Worm (Caenorhabditis elegans) whole organism, L1 larva: ENCODE measurements around the gene dmsr-6.

Experiments used
- C16A3.4 ChIP-seq: fragments of 150-350 bp; optimal IDR thresholded peaks from 2 replicates; lab custom pipeline; 2014; ENCODE audit warnings: missing biosample characterization, missing genetic modification characterization
- F16B12.6 ChIP-seq: fragments of 150-350 bp; optimal IDR thresholded peaks from 2 replicates; lab custom pipeline; 2014; ENCODE audit warnings: missing biosample characterization, missing genetic modification characterization
- Y116A8C.19 ChIP-seq: sonication (generic microtip); optimal IDR thresholded peaks from 2 replicates; lab custom pipeline; 2016; ENCODE audit warnings: missing compliant biosample characterization, missing genetic modification characterization, borderline replicate concordance
- aha-1 ChIP-seq: fragments of 150-350 bp; optimal IDR thresholded peaks from 2 replicates; lab custom pipeline; 2014; ENCODE audit warnings: missing biosample characterization, missing genetic modification characterization
- blmp-1 ChIP-seq: fragments of 150-350 bp; optimal IDR thresholded peaks from 2 replicates; lab custom pipeline; 2014; ENCODE audit warnings: missing biosample characterization, missing genetic modification characterization
- ceh-8 ChIP-seq: fragments of 200-800 bp; sonication (Bioruptor generic); optimal IDR thresholded peaks from 2 replicates; lab custom pipeline; 2018; ENCODE audit warnings: mild to moderate bottlenecking, missing genetic modification characterization, moderate library complexity, missing compliant biosample characterization
- ceh-90 ChIP-seq: sonication (generic microtip); optimal IDR thresholded peaks from 2 replicates; lab custom pipeline; 2016; ENCODE audit warnings: missing genetic modification characterization, missing compliant biosample characterization
- ces-1 ChIP-seq: fragments of 150-350 bp; optimal IDR thresholded peaks from 2 replicates; lab custom pipeline; 2014; ENCODE audit warnings: missing biosample characterization, missing genetic modification reagents, missing genetic modification characterization
- dsc-1 ChIP-seq: sonication (generic microtip); optimal IDR thresholded peaks from 2 replicates; lab custom pipeline; 2016; ENCODE audit warnings: mild to moderate bottlenecking, missing genetic modification characterization, missing compliant biosample characterization
- efl-1 ChIP-seq, 4 experiments: fragments of 150-350 bp; optimal IDR thresholded peaks in 3 of 4; peaks in 1 of 4; 1 replicate in 1 of 4; 2 replicates in 3 of 4; lab custom pipeline; 2014; ENCODE audit warnings: missing biosample characterization in 2 of 4, missing genetic modification characterization in 2 of 4, missing genetic modification reagents in 2 of 4
- egl-27 ChIP-seq, 2 experiments: fragments of 150-350 bp in 1 of 2; sonication (generic microtip); optimal IDR thresholded peaks; 3 replicates each; lab custom pipeline; 2017 to 2018; ENCODE audit warnings: missing biosample characterization in 2 of 2, missing genetic modification characterization in 2 of 2, missing genetic modification reagents in 2 of 2
- elt-2 ChIP-seq: sonication (generic microtip); optimal IDR thresholded peaks from 2 replicates; lab custom pipeline; 2016; ENCODE audit warnings: missing genetic modification characterization, mild to moderate bottlenecking, inconsistent platforms, missing compliant biosample characterization, missing genetic modification reagents
- elt-3 ChIP-seq, 6 experiments: fragments of 150-350 bp in 1 of 6; sonication (generic microtip); optimal IDR thresholded peaks; 2 replicates each; lab custom pipeline; 2017 to 2018; ENCODE audit warnings: missing biosample characterization in 6 of 6, missing genetic modification characterization in 6 of 6, inconsistent platforms in 1 of 6
- ets-5 ChIP-seq: fragments of 200-800 bp; sonication (Bioruptor generic); IDR thresholded peaks from 2 replicates; pipeline ENCODE4 v1.3.6; 2022; ENCODE audit warnings: missing genetic modification characterization, missing compliant biosample characterization
- fkh-10 ChIP-seq: sonication (generic microtip); optimal IDR thresholded peaks from 2 replicates; lab custom pipeline; 2017; ENCODE audit warnings: missing biosample characterization, missing genetic modification reagents, missing genetic modification characterization
- fos-1 ChIP-seq: fragments of 150-350 bp; optimal IDR thresholded peaks from 2 replicates; lab custom pipeline; 2014; ENCODE audit warnings: missing biosample characterization, missing genetic modification characterization
- grh-1 ChIP-seq: fragments of 200-800 bp; sonication (Bioruptor generic); IDR thresholded peaks from 2 replicates; pipeline ENCODE4 v1.3.6; 2022; ENCODE audit warnings: missing genetic modification reagents, missing genetic modification characterization, missing compliant biosample characterization
- hlh-17 ChIP-seq: fragments of 200-800 bp; sonication (Bioruptor generic); optimal IDR thresholded peaks from 2 replicates; lab custom pipeline; 2018; ENCODE audit warnings: missing genetic modification characterization, mild to moderate bottlenecking, missing compliant biosample characterization, moderate library complexity, borderline replicate concordance
- hlh-4 ChIP-seq: sonication (generic microtip); optimal IDR thresholded peaks from 2 replicates; lab custom pipeline; 2016; ENCODE audit warnings: mild to moderate bottlenecking, missing genetic modification characterization, missing compliant biosample characterization
- hpl-2 ChIP-seq: fragments of 150-350 bp; optimal IDR thresholded peaks from 2 replicates; lab custom pipeline; 2014; ENCODE audit warnings: missing biosample characterization, missing genetic modification reagents, missing genetic modification characterization
- irx-1 ChIP-seq: sonication (generic microtip); optimal IDR thresholded peaks from 2 replicates; lab custom pipeline; 2016; ENCODE audit warnings: missing genetic modification characterization, missing compliant biosample characterization
- isw-1 ChIP-seq: fragments of 200-800 bp; sonication (Bioruptor generic); IDR thresholded peaks from 2 replicates; pipeline ENCODE4 v1.3.6; 2022; ENCODE audit warnings: missing genetic modification characterization, missing compliant biosample characterization
- lin-14 ChIP-seq: fragments of 200-800 bp; sonication (Bioruptor generic); optimal IDR thresholded peaks from 2 replicates; lab custom pipeline; 2018; ENCODE audit warnings: mild to moderate bottlenecking, missing genetic modification characterization, moderate library complexity, missing compliant biosample characterization
- lin-15B ChIP-seq: fragments of 150-350 bp; sonication (generic microtip); optimal IDR thresholded peaks from 3 replicates; lab custom pipeline; 2014; ENCODE audit warnings: missing biosample characterization, missing genetic modification characterization
- lir-3 ChIP-seq: sonication (generic microtip); optimal IDR thresholded peaks from 2 replicates; lab custom pipeline; 2016; ENCODE audit warnings: mild to moderate bottlenecking, missing genetic modification characterization, moderate library complexity, missing compliant biosample characterization; ENCODE audit not compliant: poor library complexity
- mab-9 ChIP-seq: fragments of 200-800 bp; sonication (Bioruptor generic); IDR thresholded peaks from 2 replicates; pipeline ENCODE4 v1.3.6; 2022; ENCODE audit warnings: missing genetic modification reagents, missing genetic modification characterization, missing compliant biosample characterization
- mdl-1 ChIP-seq, 2 experiments: fragments of 150-350 bp; optimal IDR thresholded peaks; 2 replicates each; lab custom pipeline; 2014 to 2017; ENCODE audit warnings: missing biosample characterization in 2 of 2, missing genetic modification characterization in 2 of 2, inconsistent platforms in 1 of 2
- mef-2 ChIP-seq: fragments of 150-350 bp; optimal IDR thresholded peaks from 2 replicates; lab custom pipeline; 2014; ENCODE audit warnings: missing biosample characterization, missing genetic modification characterization
- nhr-12 ChIP-seq: sonication (generic microtip); optimal IDR thresholded peaks from 2 replicates; lab custom pipeline; 2017; ENCODE audit warnings: missing biosample characterization, missing genetic modification characterization
- nhr-19 ChIP-seq: fragments of 200-800 bp; sonication (Bioruptor generic); conservative IDR thresholded peaks from 2 replicates; pipeline ENCODE4 v1.3.6; 2022; ENCODE audit warnings: missing genetic modification characterization, missing compliant biosample characterization
- nhr-20 ChIP-seq: sonication (generic microtip); optimal IDR thresholded peaks from 2 replicates; lab custom pipeline; 2016; ENCODE audit warnings: mild to moderate bottlenecking, missing genetic modification characterization, missing compliant biosample characterization
- nhr-47 ChIP-seq: sonication (generic microtip); optimal IDR thresholded peaks from 2 replicates; lab custom pipeline; 2016; ENCODE audit warnings: mild to moderate bottlenecking, missing genetic modification characterization, moderate library complexity, missing compliant biosample characterization
- nhr-71 ChIP-seq: sonication (generic microtip); optimal IDR thresholded peaks from 2 replicates; lab custom pipeline; 2016; ENCODE audit warnings: mild to moderate bottlenecking, missing genetic modification characterization, moderate library complexity, missing compliant biosample characterization
- nhr-76 ChIP-seq: sonication (generic microtip); optimal IDR thresholded peaks from 2 replicates; lab custom pipeline; 2017; ENCODE audit warnings: missing biosample characterization, missing genetic modification characterization
- nhr-85 ChIP-seq: sonication (generic microtip); peaks from one replicate; lab custom pipeline; 2016; ENCODE audit warnings: missing genetic modification characterization, inconsistent platforms, missing compliant biosample characterization
- nhr-90 ChIP-seq: sonication (generic microtip); optimal IDR thresholded peaks from 2 replicates; lab custom pipeline; 2016; ENCODE audit warnings: mild to moderate bottlenecking, missing genetic modification characterization, missing compliant biosample characterization; ENCODE audit not compliant: poor library complexity
- rnt-1 ChIP-seq: sonication (generic microtip); optimal IDR thresholded peaks from 2 replicates; lab custom pipeline; 2016; ENCODE audit warnings: mild to moderate bottlenecking, missing genetic modification characterization, moderate library complexity, missing compliant biosample characterization
- skn-1 ChIP-seq: fragments of 150-350 bp; optimal IDR thresholded peaks from 2 replicates; lab custom pipeline; 2014; ENCODE audit warnings: missing biosample characterization, missing genetic modification characterization
- snpc-4 ChIP-seq: fragments of 150-350 bp; optimal IDR thresholded peaks from 2 replicates; lab custom pipeline; 2014; ENCODE audit warnings: missing biosample characterization, missing genetic modification characterization
- snu-23 ChIP-seq: sonication (generic microtip); optimal IDR thresholded peaks from 2 replicates; lab custom pipeline; 2016; ENCODE audit warnings: missing genetic modification characterization, missing compliant biosample characterization
- sptf-1 ChIP-seq: fragments of 150-350 bp; optimal IDR thresholded peaks from 2 replicates; lab custom pipeline; 2014; ENCODE audit warnings: missing biosample characterization, missing genetic modification characterization
- sup-37 ChIP-seq: fragments of 200-800 bp; sonication (Bioruptor generic); optimal IDR thresholded peaks from 2 replicates; lab custom pipeline; 2018; ENCODE audit warnings: mild to moderate bottlenecking, missing genetic modification characterization, missing compliant biosample characterization
- unc-130 ChIP-seq: fragments of 150-350 bp; optimal IDR thresholded peaks from 2 replicates; lab custom pipeline; 2017; ENCODE audit warnings: missing biosample characterization, missing genetic modification characterization, inconsistent platforms
- unc-98 ChIP-seq: fragments of 200-800 bp; sonication (Bioruptor generic); IDR thresholded peaks from 2 replicates; pipeline ENCODE4 v1.3.6; 2022; ENCODE audit warnings: missing genetic modification characterization, missing compliant biosample characterization
- vab-15 ChIP-seq: sonication (generic microtip); optimal IDR thresholded peaks from 2 replicates; lab custom pipeline; 2017; ENCODE audit warnings: missing genotype, mild to moderate bottlenecking, missing genetic modification characterization, missing compliant biosample characterization
- xbp-1 ChIP-seq: sonication (generic microtip); optimal IDR thresholded peaks from 2 replicates; lab custom pipeline; 2016; ENCODE audit warnings: missing genetic modification characterization, missing compliant biosample characterization

dmsr-6 gene

DNA sequence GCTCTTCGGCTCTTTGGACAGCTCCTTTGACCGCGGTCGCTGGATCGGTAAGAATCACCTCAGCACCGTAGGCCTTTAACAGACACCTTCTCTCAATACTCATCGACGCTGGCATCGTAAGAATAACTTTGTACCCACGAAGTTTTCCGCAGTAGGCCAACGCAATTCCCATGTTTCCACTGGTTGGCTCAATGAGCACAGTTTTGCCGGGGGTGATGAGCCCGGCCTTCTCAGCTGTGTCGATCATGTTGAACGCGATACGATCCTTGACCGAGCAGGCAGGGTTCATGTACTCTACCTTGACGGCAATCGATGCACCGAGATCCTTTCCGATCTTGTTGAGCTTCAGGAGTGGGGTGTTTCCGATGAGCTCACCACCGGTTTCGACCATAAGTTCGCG is 38.6 kb downstream of the dmsr-6 start:
- TF ChIP-seq grh-1 (GFP tag; lab: Robert Waterston, UW) (no peak), nhr-20 (tag; lab: Kevin White, UChicago) (no peak), ets-5 (GFP tag; lab: Robert Waterston, UW) (no peak), nhr-12 (no peak), snpc-4 (no peak), ces-1 (GFP tag; lab: Kevin White, UChicago) (no peak)

DNA sequence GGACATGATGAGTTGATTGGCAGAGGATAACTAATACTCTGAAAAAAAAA is 38.8 kb downstream of the dmsr-6 start, which contains the start of gene cysl-2:
cysl-2 (minus strand) TSS at position 38 of the 50 bp plus-strand sequence.
- no peak for TF ChIP-seq mdl-1 (tag; optimal IDR thresholded peaks at IDR 0.05; lab: Kevin White, UChicago)
- no peak for TF ChIP-seq ceh-90 (tag; lab: Kevin White, UChicago)

DNA sequence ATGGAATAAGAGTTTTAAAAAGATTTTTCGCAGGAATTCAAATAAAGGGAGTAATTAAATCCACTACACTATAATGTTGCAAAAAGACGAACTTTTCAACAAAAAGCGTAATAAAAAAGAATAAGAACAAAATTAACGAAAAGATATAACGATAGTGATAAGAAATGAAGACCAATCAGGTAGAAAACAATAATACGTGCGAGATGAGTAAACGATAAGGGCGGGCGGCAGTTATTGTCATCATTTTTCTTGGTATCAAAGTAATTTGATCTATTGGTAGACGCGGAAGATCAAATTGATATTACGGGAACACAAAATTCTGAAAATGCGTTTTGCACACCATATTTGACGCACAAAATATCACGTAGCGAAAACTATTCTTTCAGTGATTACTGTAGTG is 39.0 kb downstream of the dmsr-6 start:
- TF ChIP-seq skn-1 (tag; lab: Kevin White, UChicago) (peak; percentile 30), nhr-20 (tag; lab: Kevin White, UChicago) (peak; percentile 2), C16A3.4 (tag; lab: Kevin White, UChicago) (no peak), elt-2 (tag; lab: Kevin White, UChicago) (peak; percentile 49), blmp-1 (peak; percentile 33), nhr-85 (tag; lab: Kevin White, UChicago) (peak; percentile 76), lin-14 (GFP tag; lab: Kevin White, UChicago) (peak; percentile 19), elt-3 (tag; optimal IDR thresholded peaks at IDR 0.05; lab: Kevin White, UChicago) (peak in 1 of 6 experiments; percentile 2), isw-1 (no peak)
- TF ChIP-seq, all 84 proteins: peak for 7

DNA sequence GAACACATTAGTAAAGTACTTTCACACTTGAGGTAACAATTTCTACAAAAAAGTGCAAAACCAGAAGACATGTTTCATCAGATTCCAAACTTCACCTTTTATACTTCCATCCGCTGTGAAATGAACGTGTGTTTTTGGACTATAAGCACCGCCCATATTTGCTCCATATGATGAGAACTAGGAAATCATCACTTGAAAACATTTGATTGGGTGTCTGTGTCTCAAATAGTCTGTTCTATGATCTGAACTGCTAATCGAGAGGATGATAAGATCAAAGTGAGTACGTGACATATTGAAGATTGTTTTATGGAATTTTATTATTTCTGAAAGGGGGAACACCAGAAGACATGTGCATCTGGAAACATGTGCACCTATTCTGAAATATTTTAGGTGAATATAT is 39.9 kb downstream of the dmsr-6 start:
- no peak for TF ChIP-seq unc-98 (GFP tag; lab: Robert Waterston, UW)
- TF ChIP-seq ceh-8, result no peak
- TF ChIP-seq sptf-1 (tag; lab: Kevin White, UChicago), result no peak
- TF ChIP-seq mef-2 (tag; lab: Kevin White, UChicago), result no peak
- TF ChIP-seq mab-9 (GFP tag; lab: Robert Waterston, UW), result no peak
- no peak for TF ChIP-seq hlh-4 (tag; lab: Kevin White, UChicago)
- no peak for TF ChIP-seq unc-130 (tag; lab: Kevin White, UChicago)
- no peak for TF ChIP-seq nhr-76 (tag; lab: Kevin White, UChicago)
- no peak for TF ChIP-seq Y116A8C.19 (tag; lab: Kevin White, UChicago)
- TF ChIP-seq vab-15 (tag; lab: Kevin White, UChicago), result no peak
- TF ChIP-seq fos-1 (tag; lab: Kevin White, UChicago), result no peak
- TF ChIP-seq egl-27 (tag; optimal IDR thresholded peaks at IDR 0.05; lab: Kevin White, UChicago), result no peak
- TF ChIP-seq fkh-10 (GFP tag; lab: Kevin White, UChicago), result no peak
- no peak for TF ChIP-seq lir-3 (tag; lab: Kevin White, UChicago)
- TF ChIP-seq ces-1 (GFP tag; lab: Kevin White, UChicago), result no peak
- TF ChIP-seq aha-1, result no peak
- peak in 4 of 6 experiments; percentile 22 to 47 (median 31) for TF ChIP-seq elt-3 (tag; optimal IDR thresholded peaks at IDR 0.05; lab: Kevin White, UChicago)
- no peak for TF ChIP-seq dsc-1 (tag; lab: Kevin White, UChicago)
- peak; percentile 45 for TF ChIP-seq nhr-20 (tag; lab: Kevin White, UChicago)
- TF ChIP-seq xbp-1 (tag; lab: Kevin White, UChicago), result no peak
- TF ChIP-seq rnt-1 (tag; lab: Kevin White, UChicago), result no peak
- TF ChIP-seq sup-37 (GFP tag; lab: Kevin White, UChicago), result no peak
- no peak for TF ChIP-seq nhr-71
- TF ChIP-seq irx-1 (tag; lab: Kevin White, UChicago), result no peak
- TF ChIP-seq lin-15B (tag; lab: Kevin White, UChicago), result no peak
- 0 out of 2 replicates have a peak, but pooled peaks have one; percentile 14 for TF ChIP-seq nhr-19
- TF ChIP-seq hpl-2 (GFP tag; lab: Kevin White, UChicago), result no peak
- no peak for TF ChIP-seq grh-1 (GFP tag; lab: Robert Waterston, UW)
- TF ChIP-seq blmp-1, result peak; percentile 39
- TF ChIP-seq efl-1 (optimal IDR thresholded peaks at IDR 0.05; lab: Kevin White, UChicago), result no peak
- TF ChIP-seq efl-1 (GFP tag; optimal IDR thresholded peaks at IDR 0.05 in 1 of 2; lab: Kevin White, UChicago), result peak in 1 of 2 experiments; percentile 27
- no peak for TF ChIP-seq snpc-4
- TF ChIP-seq nhr-47 (tag; lab: Kevin White, UChicago), result no peak
- TF ChIP-seq lin-14 (GFP tag; lab: Kevin White, UChicago), result peak; percentile 34
- TF ChIP-seq snu-23, result peak; percentile 9
- TF ChIP-seq ets-5 (GFP tag; lab: Robert Waterston, UW), result no peak
- TF ChIP-seq F16B12.6 (tag; lab: Kevin White, UChicago), result no peak
- TF ChIP-seq hlh-17 (GFP tag; lab: Kevin White, UChicago), result no peak
- peak; percentile 12 for TF ChIP-seq nhr-90 (tag; lab: Kevin White, UChicago)
- TF ChIP-seq isw-1, result no peak
